Fruit fly (Drosophila melanogaster) whole organism, embryonic: ENCODE measurements around the gene Pdh.

Experiments used
- Antp ChIP-seq: fragments of 200-800 bp; sonication (Bioruptor generic); optimal IDR thresholded peaks from 3 replicates; lab custom pipeline; 2016; ENCODE audit warnings: missing biosample characterization, missing genetic modification characterization
- CG10959 ChIP-seq: fragments of 200-800 bp; sonication (Bioruptor generic); IDR thresholded peaks from 2 replicates; pipeline ENCODE4 v1.3.6; 2022; ENCODE audit warnings: missing biosample characterization, missing genetic modification characterization
- CG15073 ChIP-seq: fragments of 200-800 bp; sonication (Bioruptor generic); optimal IDR thresholded peaks from 2 replicates; lab custom pipeline; 2016; ENCODE audit warnings: missing biosample characterization, missing genetic modification characterization
- CG3281 ChIP-seq: fragments of 200-800 bp; sonication (Bioruptor generic); optimal IDR thresholded peaks from 3 replicates; lab custom pipeline; 2017; ENCODE audit warnings: missing biosample characterization, mild to moderate bottlenecking, missing genetic modification characterization
- CG34376 ChIP-seq: fragments of 200-800 bp; sonication (Bioruptor generic); optimal IDR thresholded peaks from 2 replicates; lab custom pipeline; 2018; ENCODE audit warnings: missing biosample characterization, mild to moderate bottlenecking, missing genetic modification characterization
- CG4360 ChIP-seq: fragments of 200-800 bp; sonication (Bioruptor generic); IDR thresholded peaks from 2 replicates; pipeline ENCODE4 v1.3.6; 2022; ENCODE audit warnings: missing biosample characterization, missing genetic modification characterization
- CG5180 ChIP-seq: fragments of 200-800 bp; sonication (Bioruptor generic); optimal IDR thresholded peaks from 3 replicates; lab custom pipeline; 2017; ENCODE audit warnings: missing biosample characterization, missing genetic modification characterization, mild to moderate bottlenecking, moderate library complexity, missing genetic modification reagents
- CG6683 ChIP-seq: fragments of 200-800 bp; sonication (Bioruptor generic); optimal IDR thresholded peaks from 2 replicates; lab custom pipeline; 2017; ENCODE audit warnings: missing biosample characterization, mild to moderate bottlenecking, missing genetic modification characterization, missing genetic modification reagents
- CG6689 ChIP-seq: fragments of 200-800 bp; sonication (Bioruptor generic); IDR thresholded peaks from 2 replicates; pipeline ENCODE4 v1.3.6; 2022; ENCODE audit warnings: missing biosample characterization, missing genetic modification characterization
- CG7271 ChIP-seq: fragments of 200-800 bp; sonication (Bioruptor generic); optimal IDR thresholded peaks from 2 replicates; lab custom pipeline; 2018; ENCODE audit warnings: missing biosample characterization, mild to moderate bottlenecking, missing genetic modification characterization, moderate library complexity
- CG7357 ChIP-seq: fragments of 200-800 bp; sonication (Bioruptor generic); IDR thresholded peaks from 3 replicates; pipeline ENCODE4 v1.3.6; 2022; ENCODE audit warnings: missing biosample characterization, missing genetic modification characterization
- CG9876 ChIP-seq: fragments of 200-800 bp; sonication (Bioruptor generic); optimal IDR thresholded peaks from 2 replicates; lab custom pipeline; 2016; ENCODE audit warnings: missing biosample characterization, missing genetic modification characterization
- CG9932 ChIP-seq: fragments of 200-800 bp; sonication (Bioruptor generic); IDR thresholded peaks from 2 replicates; pipeline ENCODE4 v1.3.6; 2022; ENCODE audit warnings: missing biosample characterization, missing genetic modification characterization
- Dip3 ChIP-seq: fragments of 200-800 bp; sonication (Bioruptor generic); optimal IDR thresholded peaks from 3 replicates; lab custom pipeline; 2016; ENCODE audit warnings: missing biosample characterization, missing genetic modification characterization
- Dll ChIP-seq: fragments of 200-800 bp; sonication (Bioruptor generic); IDR thresholded peaks from 4 replicates; pipeline ENCODE4 v1.3.6; 2022; ENCODE audit warnings: missing biosample characterization, missing genetic modification characterization; ENCODE audit not compliant: partially characterized antibody
- Eip74EF ChIP-seq, 2 experiments: fragments of 200-800 bp in 1 of 2; fragments of >200 bp in 1 of 2; sonication (Bioruptor generic) in 1 of 2; optimal IDR thresholded peaks; 2 replicates each; lab custom pipeline; 2017 to 2019; ENCODE audit warnings: missing biosample characterization in 2 of 2, missing genetic modification characterization in 2 of 2, mild to moderate bottlenecking in 1 of 2, moderate library complexity in 1 of 2
- MBD-R2 ChIP-seq: fragments of 200-800 bp; sonication (Bioruptor generic); IDR thresholded peaks from 2 replicates; pipeline ENCODE4 v1.3.6; 2022; ENCODE audit warnings: missing biosample characterization, missing genetic modification characterization
- Med ChIP-seq: fragments of 200-800 bp; sonication (Bioruptor generic); peaks from one replicate; lab custom pipeline; 2016; ENCODE audit warnings: missing biosample characterization, missing genetic modification characterization, mild to moderate bottlenecking, inconsistent platforms, moderate library complexity
- NfI ChIP-seq: fragments of 200-800 bp; sonication (Bioruptor generic); optimal IDR thresholded peaks from 3 replicates; lab custom pipeline; 2018; ENCODE audit warnings: missing biosample characterization, mild to moderate bottlenecking, missing genetic modification characterization, moderate library complexity
- Sin3A ChIP-seq: fragments of >200 bp; optimal IDR thresholded peaks from 2 replicates; lab custom pipeline; 2018
- Ssrp ChIP-seq: fragments of 200-800 bp; sonication (Bioruptor generic); optimal IDR thresholded peaks from 2 replicates; lab custom pipeline; 2018; ENCODE audit warnings: missing biosample characterization, mild to moderate bottlenecking, missing genetic modification characterization, moderate library complexity
- Trl ChIP-seq, 3 experiments: fragments of >200 bp in 2 of 3; fragments of 200-800 bp in 1 of 3; sonication (Bioruptor generic) in 1 of 3; optimal IDR thresholded peaks; 2 replicates in 1 of 3; 3 replicates in 2 of 3; lab custom pipeline; 2016 to 2017; ENCODE audit warnings: missing biosample characterization in 1 of 3, missing genetic modification characterization in 1 of 3
- YL-1 ChIP-seq: fragments of 200-800 bp; sonication (Bioruptor generic); optimal IDR thresholded peaks from 3 replicates; lab custom pipeline; 2017; ENCODE audit warnings: missing biosample characterization, mild to moderate bottlenecking, missing genetic modification characterization
- ato ChIP-seq: fragments of 200-800 bp; sonication (Bioruptor generic); IDR thresholded peaks from 2 replicates; pipeline ENCODE4 v1.3.6; 2022; ENCODE audit warnings: missing biosample characterization, missing genetic modification characterization; ENCODE audit not compliant: partially characterized antibody
- chinmo ChIP-seq: fragments of 200-800 bp; sonication (Bioruptor generic); IDR thresholded peaks from 4 replicates; pipeline ENCODE4 v1.3.6; 2022; ENCODE audit warnings: missing biosample characterization, missing genetic modification characterization; ENCODE audit not compliant: partially characterized antibody
- corto ChIP-seq: fragments of 200-800 bp; sonication (Bioruptor generic); optimal IDR thresholded peaks from 2 replicates; lab custom pipeline; 2016; ENCODE audit warnings: missing biosample characterization, mild to moderate bottlenecking, missing genetic modification characterization, moderate library complexity
- da ChIP-seq: fragments of 200-800 bp; sonication (Bioruptor generic); optimal IDR thresholded peaks from 2 replicates; lab custom pipeline; 2016; ENCODE audit warnings: missing biosample characterization, missing genetic modification characterization
- dysf ChIP-seq: fragments of 200-800 bp; sonication (Bioruptor generic); IDR thresholded peaks from 3 replicates; pipeline ENCODE4 v1.3.6; 2022; ENCODE audit warnings: missing biosample characterization, missing genetic modification characterization
- gsb ChIP-seq: fragments of 200-800 bp; sonication (Bioruptor generic); IDR thresholded peaks from 2 replicates; pipeline ENCODE4 v1.3.6; 2022; ENCODE audit warnings: missing biosample characterization, missing genetic modification characterization
- jigr1 ChIP-seq: fragments of 200-800 bp; sonication (Bioruptor generic); IDR thresholded peaks from 3 replicates; pipeline ENCODE4 v1.3.6; 2022; ENCODE audit warnings: missing biosample characterization, missing genetic modification characterization
- lbe ChIP-seq: fragments of 200-800 bp; sonication (Bioruptor generic); optimal IDR thresholded peaks from 2 replicates; lab custom pipeline; 2016; ENCODE audit warnings: missing biosample characterization, mild to moderate bottlenecking, missing genetic modification characterization
- nmo ChIP-seq: fragments of 200-800 bp; sonication (Bioruptor generic); optimal IDR thresholded peaks from 2 replicates; lab custom pipeline; 2018; ENCODE audit warnings: missing biosample characterization, mild to moderate bottlenecking, missing genetic modification characterization, moderate library complexity
- pros ChIP-seq: fragments of 200-800 bp; sonication (Bioruptor generic); optimal IDR thresholded peaks from 3 replicates; lab custom pipeline; 2019; ENCODE audit warnings: missing biosample characterization, mild to moderate bottlenecking, missing genetic modification characterization, moderate library complexity
- pzg ChIP-seq: fragments of 200-800 bp; sonication (Bioruptor generic); optimal IDR thresholded peaks from 3 replicates; lab custom pipeline; 2018; ENCODE audit warnings: missing biosample characterization, mild to moderate bottlenecking, missing genetic modification characterization, moderate library complexity
- sug ChIP-seq: fragments of 200-800 bp; optimal IDR thresholded peaks from 2 replicates; lab custom pipeline; 2019; ENCODE audit warnings: missing biosample characterization, mild to moderate bottlenecking, missing genetic modification characterization, moderate library complexity
- tgo ChIP-seq: fragments of 200-800 bp; sonication (Bioruptor generic); IDR thresholded peaks from 3 replicates; pipeline ENCODE4 v1.3.6; 2022; ENCODE audit warnings: missing biosample characterization, missing genetic modification characterization
- trh ChIP-seq: fragments of 200-800 bp; sonication (Bioruptor generic); optimal IDR thresholded peaks from 2 replicates; lab custom pipeline; 2016; ENCODE audit warnings: missing biosample characterization, missing genetic modification characterization

The Pdh gene

DNA sequence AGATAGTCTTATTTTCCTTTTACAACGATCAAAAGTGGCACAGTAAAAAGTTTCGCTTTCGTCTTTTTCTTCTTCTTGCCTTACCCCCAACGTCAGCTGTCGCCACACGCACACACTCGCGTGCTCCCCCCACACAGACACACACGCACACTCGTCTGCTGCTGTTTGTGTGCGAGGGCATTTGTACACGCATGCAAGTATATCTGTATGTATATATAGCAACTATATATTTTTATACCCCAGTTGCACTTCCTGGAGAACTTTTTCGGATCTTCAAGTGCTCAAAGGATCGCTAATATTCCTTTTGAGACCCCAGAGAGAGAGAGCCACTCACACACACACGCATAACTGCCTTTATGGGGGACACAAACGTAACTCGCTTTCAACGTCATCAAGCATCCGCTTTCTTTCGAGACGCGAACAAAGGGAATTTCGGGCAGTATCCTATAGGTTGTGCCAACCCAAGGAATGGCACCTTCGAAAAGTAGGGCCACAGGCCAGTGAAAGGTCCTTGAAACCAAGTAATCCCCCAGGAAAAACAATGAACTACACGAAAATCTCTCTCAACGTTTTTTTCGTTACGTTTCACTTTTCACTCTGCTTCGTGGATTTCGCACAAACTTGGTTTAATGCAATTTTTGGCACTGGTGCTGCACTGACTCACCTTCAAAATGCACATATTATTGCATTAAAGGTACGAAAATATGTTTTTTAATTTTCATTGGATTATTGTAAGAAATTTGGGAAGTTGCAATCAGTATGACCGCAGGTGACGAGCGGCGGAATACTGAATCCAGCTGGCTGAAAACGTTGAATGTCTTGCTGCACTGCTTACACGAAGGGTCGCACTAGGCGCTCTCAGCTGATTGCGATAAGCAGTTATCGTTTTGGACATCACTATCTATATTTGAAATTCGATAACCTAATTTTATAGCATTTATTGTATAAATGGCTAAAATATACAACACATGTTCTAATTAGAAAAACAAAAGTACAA is 24.0 kb upstream of the Pdh start, which contains the start of gene roq (continued):
- TF ChIP-seq CG4360 (GFP tag; lab: Robert Waterston, UW) (no peak; the same call in 1 of the 2 replicates), Dip3 (GFP tag; lab: Kevin White, UChicago) (no peak), trh (no peak), YL-1 (peak; percentile 66), CG9876 (no peak), gsb (GFP tag; lab: Robert Waterston, UW) (no peak), corto (GFP tag; lab: Kevin White, UChicago) (peak; percentile 15), Eip74EF (GFP tag; optimal IDR thresholded peaks at IDR 0.05; lab: Kevin White, UChicago) (no peak), CG7271 (no peak), NfI (GFP tag; lab: Kevin White, UChicago) (no peak), CG9932 (GFP tag; lab: Robert Waterston, UW) (no peak), Ssrp (tag; lab: Kevin White, UChicago) (no peak), tgo (GFP tag; lab: Robert Waterston, UW) (no peak), CG6689 (GFP tag; lab: Robert Waterston, UW) (no peak), CG6683 (GFP tag; lab: Kevin White, UChicago) (no peak), pzg (peak; percentile 94), ato (GFP tag; lab: Robert Waterston, UW) (peak; percentile 46; the same call in 1 of the 2 replicates), CG34376 (GFP tag; lab: Kevin White, UChicago) (peak; percentile 17), CG3281 (GFP tag; lab: Kevin White, UChicago) (no peak), Antp (GFP tag; lab: Kevin White, UChicago) (no peak), Sin3A (lab: Kevin White, UChicago) (peak; percentile 19), dysf (no peak)
- TF ChIP-seq, all 482 proteins: peak for 104

DNA sequence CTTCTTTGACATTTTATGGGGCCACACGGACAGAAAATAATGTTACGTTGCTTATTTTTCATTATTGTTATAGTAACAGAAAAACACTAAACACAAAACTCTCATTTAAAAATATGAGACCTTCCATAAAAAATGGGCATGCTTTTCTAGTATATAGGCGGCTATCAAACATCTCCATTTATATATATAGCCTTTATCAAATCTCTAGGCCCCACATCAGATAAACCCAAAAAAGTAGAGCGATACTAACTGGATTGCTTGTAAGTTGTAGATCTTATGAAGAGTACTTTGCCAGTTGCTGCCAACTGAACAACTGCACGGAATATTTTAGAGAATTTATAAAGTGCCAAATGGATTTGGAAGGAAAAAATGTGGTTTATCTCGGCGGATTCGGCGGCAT is 15.4 kb upstream of the Pdh start, which contains the start of gene CG18814:
Gene CG18814 (plus strand): TSS at position 301 of the 400 bp plus-strand sequence.
- TF ChIP-seq jigr1: no peak
- TF ChIP-seq CG10959 (GFP tag; lab: Robert Waterston, UW): no peak
- no peak for TF ChIP-seq lbe
- TF ChIP-seq CG7357 (GFP tag; lab: Robert Waterston, UW): no peak
- TF ChIP-seq MBD-R2 (GFP tag; lab: Robert Waterston, UW): no peak
- no peak for TF ChIP-seq Dll
- no peak for TF ChIP-seq pros (GFP tag; lab: Kevin White, UChicago)

DNA sequence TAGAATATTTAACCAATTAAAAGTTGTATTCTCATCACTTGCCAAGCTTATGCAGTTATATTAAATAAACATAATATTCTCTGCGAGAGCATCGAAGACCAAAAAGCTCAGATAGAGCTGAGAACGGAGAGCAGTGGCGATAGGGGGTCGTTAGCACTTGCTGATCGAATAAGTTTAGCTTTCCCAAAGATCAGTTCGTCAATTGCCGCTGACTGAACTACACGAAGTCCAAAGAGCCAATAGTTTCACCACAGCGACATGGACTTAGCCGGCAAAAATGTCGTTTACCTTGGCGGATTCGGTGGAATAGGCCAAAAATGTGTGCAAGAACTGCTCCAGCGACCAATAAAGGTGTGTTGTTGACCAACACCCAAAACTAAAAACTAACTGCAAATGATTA is 14.1 kb upstream of the Pdh start, which contains the start of gene CG4842:
Gene CG4842 (plus strand): TSS at position 191 of the 400 bp plus-strand sequence.
- TF ChIP-seq CG5180 (GFP tag; lab: Kevin White, UChicago) (no peak), Trl (optimal IDR thresholded peaks at IDR 0.05; lab: Kevin White, UChicago) (peak in 1 of 2 experiments; percentile 28), Trl (GFP tag; optimal IDR thresholded peaks at IDR 0.05; lab: Kevin White, UChicago) (no peak), da (GFP tag; lab: Kevin White, UChicago) (no peak), CG15073 (no peak), sug (tag; lab: Kevin White, UChicago) (peak; percentile 29), Med (GFP tag; lab: Kevin White, UChicago) (peak; percentile 46), chinmo (0 out of 4 replicates have a peak, but pooled peaks have one; percentile 57), nmo (no peak)
- TF ChIP-seq, all 482 proteins: peak for 4
